Fruit fly (Drosophila melanogaster) whole organism, embryonic: ENCODE results near the gene CG43675.

Source experiments
- Adf1 ChIP-seq: fragments of 200-800 bp; sonication (Bioruptor generic); IDR thresholded peaks from 2 replicates; pipeline ENCODE4 v1.3.6; 2022; ENCODE audit warnings: missing biosample characterization, missing genetic modification characterization
- CG11695 ChIP-seq: fragments of 200-800 bp; sonication (Bioruptor generic); IDR thresholded peaks from 3 replicates; pipeline ENCODE4 v1.3.6; 2022; ENCODE audit warnings: missing biosample characterization, missing genetic modification characterization
- CG14965 ChIP-seq: fragments of 200-800 bp; sonication (Bioruptor generic); optimal IDR thresholded peaks from 2 replicates; lab custom pipeline; 2016; ENCODE audit warnings: missing biosample characterization, missing genetic modification characterization, borderline replicate concordance
- CG16779 ChIP-seq: fragments of 200-800 bp; sonication (Bioruptor generic); IDR thresholded peaks from 2 replicates; pipeline ENCODE4 v1.3.6; 2022; ENCODE audit warnings: missing biosample characterization, missing genetic modification characterization
- CG18011 ChIP-seq: fragments of 200-800 bp; sonication (Bioruptor generic); optimal IDR thresholded peaks from 2 replicates; lab custom pipeline; 2017; ENCODE audit warnings: missing biosample characterization, missing genetic modification characterization, mild to moderate bottlenecking, moderate library complexity, missing genotype
- CG1832 ChIP-seq: fragments of 200-800 bp; sonication (Bioruptor generic); optimal IDR thresholded peaks from 2 replicates; lab custom pipeline; 2017; ENCODE audit warnings: missing biosample characterization, mild to moderate bottlenecking, missing genetic modification characterization, inconsistent platforms
- CG2199 ChIP-seq: fragments of 200-800 bp; sonication (Bioruptor generic); IDR thresholded peaks from 3 replicates; pipeline ENCODE4 v1.3.6; 2022; ENCODE audit warnings: missing biosample characterization, missing genetic modification characterization
- CG3407 ChIP-seq: fragments of 200-800 bp; sonication (Bioruptor generic); optimal IDR thresholded peaks from 2 replicates; lab custom pipeline; 2018; ENCODE audit warnings: missing biosample characterization, mild to moderate bottlenecking, missing genetic modification characterization
- CG34224 ChIP-seq: fragments of 200-800 bp; sonication (Bioruptor generic); IDR thresholded peaks from 3 replicates; pipeline ENCODE4 v1.3.6; 2022; ENCODE audit warnings: missing biosample characterization, missing genetic modification characterization; ENCODE audit not compliant: partially characterized antibody
- CG6175 ChIP-seq: fragments of 200-800 bp; sonication (Bioruptor generic); IDR thresholded peaks from 3 replicates; pipeline ENCODE4 v1.3.6; 2022; ENCODE audit warnings: missing biosample characterization, missing genetic modification characterization
- CG8478 ChIP-seq: fragments of >200 bp; optimal IDR thresholded peaks from 2 replicates; lab custom pipeline; 2018
- CG8944 ChIP-seq: fragments of 200-800 bp; sonication (Bioruptor generic); optimal IDR thresholded peaks from 3 replicates; lab custom pipeline; 2016; ENCODE audit warnings: missing biosample characterization, missing genetic modification characterization
- CHES-1-like ChIP-seq: fragments of 200-800 bp; sonication (Bioruptor generic); optimal IDR thresholded peaks from 2 replicates; lab custom pipeline; 2016; ENCODE audit warnings: missing biosample characterization, missing genetic modification characterization
- Camta ChIP-seq: fragments of 200-800 bp; sonication (Bioruptor generic); optimal IDR thresholded peaks from 2 replicates; lab custom pipeline; 2016; ENCODE audit warnings: missing biosample characterization, missing genetic modification characterization
- Dek ChIP-seq: fragments of 200-800 bp; sonication (Bioruptor generic); optimal IDR thresholded peaks from 3 replicates; lab custom pipeline; 2019; ENCODE audit warnings: missing biosample characterization, mild to moderate bottlenecking, missing genetic modification characterization, moderate library complexity
- Dll ChIP-seq: fragments of 200-800 bp; sonication (Bioruptor generic); IDR thresholded peaks from 4 replicates; pipeline ENCODE4 v1.3.6; 2022; ENCODE audit warnings: missing biosample characterization, missing genetic modification characterization; ENCODE audit not compliant: partially characterized antibody
- Ets65A ChIP-seq: fragments of 200-800 bp; sonication (Bioruptor generic); peaks from one replicate; lab custom pipeline; 2016; ENCODE audit warnings: missing biosample characterization, missing genetic modification characterization
- Fer3 ChIP-seq: fragments of 200-800 bp; sonication (Bioruptor generic); optimal IDR thresholded peaks from 2 replicates; lab custom pipeline; 2018; ENCODE audit warnings: missing biosample characterization, mild to moderate bottlenecking, missing genetic modification characterization, moderate library complexity
- HmgZ ChIP-seq: fragments of 200-800 bp; sonication (Bioruptor generic); optimal IDR thresholded peaks from 2 replicates; lab custom pipeline; 2018; ENCODE audit warnings: missing biosample characterization, mild to moderate bottlenecking, missing genetic modification characterization
- Kr ChIP-seq: fragments of 200-800 bp; sonication (Bioruptor generic); optimal IDR thresholded peaks from 2 replicates; lab custom pipeline; 2017; ENCODE audit warnings: missing biosample characterization, mild to moderate bottlenecking, missing genetic modification characterization
- Nf-YA ChIP-seq: fragments of 200-800 bp; sonication (Bioruptor generic); IDR thresholded peaks from 2 replicates; pipeline ENCODE4 v1.3.6; 2022; ENCODE audit warnings: missing biosample characterization, missing genetic modification characterization
- Oli ChIP-seq: fragments of 200-800 bp; sonication (Bioruptor generic); optimal IDR thresholded peaks from 2 replicates; lab custom pipeline; 2018; ENCODE audit warnings: missing biosample characterization, mild to moderate bottlenecking, missing genetic modification characterization, moderate library complexity
- Ravus ChIP-seq: fragments of 200-800 bp; sonication (Bioruptor generic); IDR thresholded peaks from 2 replicates; pipeline ENCODE4 v1.3.6; 2022; ENCODE audit warnings: missing biosample characterization, missing genetic modification characterization
- Side ChIP-seq: fragments of 200-800 bp; sonication (Bioruptor generic); optimal IDR thresholded peaks from 2 replicates; lab custom pipeline; 2016; ENCODE audit warnings: missing biosample characterization, missing genetic modification characterization
- Sin3A ChIP-seq: fragments of >200 bp; optimal IDR thresholded peaks from 2 replicates; lab custom pipeline; 2018
- Sox102F ChIP-seq: fragments of 200-800 bp; sonication (Bioruptor generic); optimal IDR thresholded peaks from 2 replicates; lab custom pipeline; 2018; ENCODE audit warnings: missing biosample characterization, mild to moderate bottlenecking, missing genetic modification characterization, moderate library complexity
- Stat92E ChIP-seq, 3 experiments: fragments of >200 bp in 2 of 3; fragments of 200-800 bp in 1 of 3; sonication (Bioruptor generic) in 1 of 3; optimal IDR thresholded peaks; 2 replicates each; lab custom pipeline; 2017 to 2019; ENCODE audit warnings: missing biosample characterization in 3 of 3, missing genetic modification characterization in 3 of 3, mild to moderate bottlenecking in 1 of 3, moderate library complexity in 1 of 3
- Xrp1 ChIP-seq: fragments of 200-800 bp; sonication (Bioruptor generic); IDR thresholded peaks from 2 replicates; pipeline ENCODE4 v1.3.6; 2022; ENCODE audit warnings: missing biosample characterization, missing genetic modification characterization
- abd-A ChIP-seq: fragments of 200-800 bp; sonication (Bioruptor generic); optimal IDR thresholded peaks from 3 replicates; lab custom pipeline; 2019; ENCODE audit warnings: missing biosample characterization, mild to moderate bottlenecking, missing genetic modification characterization, moderate library complexity
- ara ChIP-seq: fragments of 200-800 bp; sonication (Bioruptor generic); IDR thresholded peaks from 2 replicates; pipeline ENCODE4 v1.3.6; 2022; ENCODE audit warnings: missing biosample characterization, missing genetic modification characterization
- bowl ChIP-seq: fragments of 200-800 bp; sonication (Bioruptor generic); IDR thresholded peaks from 2 replicates; pipeline ENCODE4 v1.3.6; 2022; ENCODE audit warnings: missing biosample characterization, missing genetic modification characterization
- cas ChIP-seq: fragments of 200-800 bp; sonication (Bioruptor generic); IDR thresholded peaks from 2 replicates; pipeline ENCODE4 v1.3.6; 2022; ENCODE audit warnings: missing biosample characterization, missing genetic modification characterization
- cato ChIP-seq: fragments of 200-800 bp; sonication (Bioruptor generic); optimal IDR thresholded peaks from 2 replicates; lab custom pipeline; 2016; ENCODE audit warnings: missing biosample characterization, missing genetic modification characterization, borderline replicate concordance
- croc ChIP-seq: fragments of 200-800 bp; sonication (Bioruptor generic); conservative IDR thresholded peaks from 3 replicates; pipeline ENCODE4 v1.3.6; 2022; ENCODE audit warnings: missing biosample characterization, missing genetic modification characterization
- disco-r ChIP-seq: fragments of 200-800 bp; sonication (Bioruptor generic); optimal IDR thresholded peaks from 2 replicates; lab custom pipeline; 2016; ENCODE audit warnings: missing biosample characterization, missing genetic modification characterization
- fd64A ChIP-seq: fragments of 200-800 bp; sonication (Bioruptor generic); optimal IDR thresholded peaks from 3 replicates; lab custom pipeline; 2018; ENCODE audit warnings: missing biosample characterization, mild to moderate bottlenecking, missing genetic modification characterization
- fu2 ChIP-seq: fragments of 200-800 bp; sonication (Bioruptor generic); optimal IDR thresholded peaks from 2 replicates; lab custom pipeline; 2016; ENCODE audit warnings: missing biosample characterization, missing genetic modification characterization
- gsb-n ChIP-seq: fragments of 200-800 bp; sonication (Bioruptor generic); optimal IDR thresholded peaks from 3 replicates; lab custom pipeline; 2018; ENCODE audit warnings: missing biosample characterization, mild to moderate bottlenecking, missing genetic modification characterization
- jing ChIP-seq: fragments of 200-800 bp; sonication (Bioruptor generic); optimal IDR thresholded peaks from 2 replicates; lab custom pipeline; 2018; ENCODE audit warnings: missing biosample characterization, mild to moderate bottlenecking, missing genetic modification characterization
- knrl ChIP-seq: fragments of 200-800 bp; sonication (Bioruptor generic); IDR thresholded peaks from 3 replicates; pipeline ENCODE4 v1.3.6; 2022; ENCODE audit warnings: missing biosample characterization, missing genetic modification characterization; ENCODE audit not compliant: partially characterized antibody
- lola ChIP-seq, 3 experiments: fragments of >200 bp in 2 of 3; fragments of 200-800 bp in 1 of 3; sonication (Bioruptor generic) in 1 of 3; optimal IDR thresholded peaks; 2 replicates each; lab custom pipeline; 2017 to 2019; ENCODE audit warnings: missing biosample characterization in 3 of 3, missing genetic modification characterization in 3 of 3, mild to moderate bottlenecking in 1 of 3, moderate library complexity in 1 of 3
- nerfin-2 ChIP-seq: fragments of 200-800 bp; sonication (Bioruptor generic); IDR thresholded peaks from 2 replicates; pipeline ENCODE4 v1.3.6; 2022; ENCODE audit warnings: missing biosample characterization, missing genetic modification characterization; ENCODE audit not compliant: partially characterized antibody
- odd ChIP-seq: fragments of 200-800 bp; sonication (Bioruptor generic); optimal IDR thresholded peaks from 2 replicates; lab custom pipeline; 2017; ENCODE audit warnings: missing biosample characterization, mild to moderate bottlenecking, missing genetic modification characterization
- prd ChIP-seq, 3 experiments: fragments of >200 bp in 2 of 3; fragments of 200-800 bp in 1 of 3; sonication (Bioruptor generic) in 1 of 3; optimal IDR thresholded peaks in 2 of 3; IDR thresholded peaks in 1 of 3; 2 replicates in 2 of 3; 3 replicates in 1 of 3; pipeline versions ENCODE4 v1.3.6 to Lab custom; 2017 to 2022; ENCODE audit warnings: missing biosample characterization in 1 of 3, missing genetic modification characterization in 1 of 3
- rib ChIP-seq: fragments of 200-800 bp; sonication (Bioruptor generic); IDR thresholded peaks from 2 replicates; pipeline ENCODE4 v1.3.6; 2022; ENCODE audit warnings: missing biosample characterization, missing genetic modification characterization
- so ChIP-seq: fragments of 200-800 bp; sonication (Bioruptor generic); IDR thresholded peaks from 3 replicates; pipeline ENCODE4 v1.3.6; 2022; ENCODE audit warnings: missing biosample characterization, missing genetic modification characterization
- ssp ChIP-seq: fragments of 200-800 bp; sonication (Bioruptor generic); IDR thresholded peaks from 2 replicates; pipeline ENCODE4 v1.3.6; 2022; ENCODE audit warnings: missing biosample characterization, missing genetic modification characterization
- tna ChIP-seq: fragments of 200-800 bp; sonication (Bioruptor generic); IDR thresholded peaks from 2 replicates; pipeline ENCODE4 v1.3.6; 2022; ENCODE audit warnings: missing biosample characterization, missing genetic modification characterization; ENCODE audit not compliant: partially characterized antibody

Gene CG43675

DNA sequence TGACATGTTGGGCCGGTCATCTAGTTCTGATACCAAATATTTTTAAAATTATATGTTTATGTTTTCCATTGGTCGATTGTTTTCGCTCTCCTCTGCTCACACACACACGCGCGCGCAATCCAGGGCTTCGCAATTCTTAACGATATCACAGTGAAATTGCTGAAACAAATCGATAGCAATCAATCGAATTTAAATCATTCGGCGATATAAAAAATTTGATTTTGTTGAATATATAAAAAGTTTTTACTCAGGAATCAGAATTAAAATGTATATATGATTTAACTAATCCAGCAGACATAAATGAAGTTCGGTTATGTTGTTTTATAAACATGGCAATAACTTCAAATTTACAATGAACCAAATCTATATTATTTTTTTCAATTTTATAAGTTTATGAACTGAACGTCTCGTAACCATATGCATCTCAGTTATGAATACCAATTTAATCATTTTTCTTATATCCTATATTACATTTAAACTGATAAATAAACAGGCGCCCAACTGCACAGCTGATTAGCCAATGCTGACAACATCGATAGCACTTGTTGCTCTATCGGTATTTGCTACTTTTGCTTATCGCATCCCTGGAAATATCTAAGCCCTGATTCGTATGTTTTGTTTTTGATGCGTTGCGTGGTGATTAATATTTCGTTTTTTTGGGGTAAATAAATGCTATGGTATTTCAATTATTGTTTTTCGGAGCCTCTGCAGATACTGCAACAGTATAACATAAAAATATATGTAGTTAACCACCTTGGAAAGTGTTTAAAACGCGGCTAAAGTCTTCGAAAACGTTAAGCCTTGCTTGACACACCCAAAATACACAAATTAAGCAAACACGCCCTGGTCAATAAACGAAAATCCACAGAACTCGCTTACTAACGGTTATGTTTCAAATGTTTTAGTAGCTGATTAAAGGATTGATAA is 20.4 kb upstream of the CG43675 start, which contains the start of the genes Aduk and pasi2:
TSS of gene Aduk (minus strand) at position 123 of the 927 bp plus-strand sequence.
TSS of gene pasi2 (plus strand) at position 579 of the 927 bp plus-strand sequence.
- no peak for TF ChIP-seq rib (GFP tag; lab: Robert Waterston, UW)
- peak; percentile 49 for TF ChIP-seq tna (GFP tag; lab: Robert Waterston, UW)
- no peak for TF ChIP-seq odd (GFP tag; lab: Kevin White, UChicago)
- peak in 1 of 3 experiments; percentile 36 for TF ChIP-seq Stat92E (GFP tag; optimal IDR thresholded peaks at IDR 0.05; lab: Kevin White, UChicago)
- TF ChIP-seq fd64A (GFP tag; lab: Kevin White, UChicago) = no peak
- no peak for TF ChIP-seq Sox102F (GFP tag; lab: Kevin White, UChicago)
- TF ChIP-seq fu2 = no peak
- TF ChIP-seq gsb-n (tag; lab: Kevin White, UChicago) = no peak
- TF ChIP-seq CG6175 = no peak
- peak; percentile 76 for TF ChIP-seq Dll
- no peak for TF ChIP-seq cato
- no peak for TF ChIP-seq CG8944
- TF ChIP-seq prd (optimal IDR thresholded peaks at IDR 0.05; lab: Kevin White, UChicago) = no peak
- no peak for TF ChIP-seq prd (GFP tag; IDR thresholded peaks at IDR 0.05; lab: Robert Waterston, UW)
- no peak for TF ChIP-seq Kr (GFP tag; lab: Kevin White, UChicago)
- no peak for TF ChIP-seq bowl
- TF ChIP-seq Side (GFP tag; lab: Kevin White, UChicago) = no peak
- peak; percentile 16 for TF ChIP-seq abd-A (tag; lab: Kevin White, UChicago)
- TF ChIP-seq disco-r (GFP tag; lab: Kevin White, UChicago) = no peak
- peak; percentile 12 for TF ChIP-seq CHES-1-like (GFP tag; lab: Kevin White, UChicago)
- 0 out of 3 replicates have a peak, but pooled peaks have one; percentile 8 for TF ChIP-seq CG2199 (GFP tag; lab: Robert Waterston, UW)
- TF ChIP-seq HmgZ (tag; lab: Kevin White, UChicago) = no peak
- TF ChIP-seq knrl = peak; percentile 68
- TF ChIP-seq CG8478 (lab: Kevin White, UChicago) = no peak
- TF ChIP-seq CG11695 (GFP tag; lab: Robert Waterston, UW) = no peak
- no peak for TF ChIP-seq Ets65A
- TF ChIP-seq Xrp1 (GFP tag; lab: Robert Waterston, UW) = no peak
- peak; percentile 43 for TF ChIP-seq Dek (tag; lab: Kevin White, UChicago)
- no peak for TF ChIP-seq CG1832 (GFP tag; lab: Kevin White, UChicago)
- TF ChIP-seq ssp (GFP tag; lab: Robert Waterston, UW) = no peak
- no peak for TF ChIP-seq so (GFP tag; lab: Robert Waterston, UW)
- TF ChIP-seq jing = no peak
- peak; percentile 11; the same call in 1 of the 2 replicates for TF ChIP-seq nerfin-2 (GFP tag; lab: Robert Waterston, UW)
- no peak for TF ChIP-seq Camta
- TF ChIP-seq Ravus (GFP tag; lab: Robert Waterston, UW) = no peak
- no peak for TF ChIP-seq lola (GFP tag; optimal IDR thresholded peaks at IDR 0.05; lab: Kevin White, UChicago)
- peak; percentile 76 for TF ChIP-seq Adf1 (GFP tag; lab: Robert Waterston, UW)
- TF ChIP-seq Sin3A (lab: Kevin White, UChicago) = peak; percentile 34
- no peak for TF ChIP-seq CG3407 (GFP tag; lab: Kevin White, UChicago)
- no peak for TF ChIP-seq Oli
- no peak for TF ChIP-seq croc
- TF ChIP-seq Nf-YA (GFP tag; lab: Robert Waterston, UW) = no peak
- TF ChIP-seq ara = no peak
- no peak for TF ChIP-seq CG16779 (GFP tag; lab: Robert Waterston, UW)
- no peak for TF ChIP-seq cas (GFP tag; lab: Robert Waterston, UW)
- TF ChIP-seq CG18011 (GFP tag; lab: Kevin White, UChicago) = no peak
- TF ChIP-seq Fer3 (tag; lab: Kevin White, UChicago) = no peak
- TF ChIP-seq CG14965 = no peak
- TF ChIP-seq CG34224 (GFP tag; lab: Robert Waterston, UW) = peak; percentile 76
